Fruit fly (Drosophila melanogaster) whole organism, pupa: ENCODE measurements around the gene pit.

Experiments
- CG10348 ChIP-seq: fragments of 200-800 bp; sonication (Bioruptor generic); IDR thresholded peaks from 2 replicates; pipeline ENCODE4 v1.3.6; 2022; ENCODE audit warnings: missing biosample characterization, missing genetic modification characterization
- CG12605 ChIP-seq: fragments of 200-800 bp; sonication (Bioruptor generic); IDR thresholded peaks from 2 replicates; pipeline ENCODE4 v1.3.6; 2022; ENCODE audit warnings: missing biosample characterization, missing genetic modification characterization
- CG13204 ChIP-seq: fragments of 200-800 bp; sonication (Bioruptor generic); optimal IDR thresholded peaks from 2 replicates; lab custom pipeline; 2018; ENCODE audit warnings: missing biosample characterization, mild to moderate bottlenecking, missing genetic modification characterization, moderate library complexity
- CG14655 ChIP-seq: fragments of 200-800 bp; sonication (Bioruptor generic); optimal IDR thresholded peaks from 3 replicates; lab custom pipeline; 2017; ENCODE audit warnings: mild to moderate bottlenecking, missing biosample characterization, missing genetic modification reagents, missing genetic modification characterization
- CG15710 ChIP-seq: fragments of 200-800 bp; sonication (Bioruptor generic); optimal IDR thresholded peaks from 2 replicates; lab custom pipeline; 2018; ENCODE audit warnings: missing biosample characterization, mild to moderate bottlenecking, missing genetic modification characterization, moderate library complexity
- CG17806 ChIP-seq: fragments of 200-800 bp; sonication (Bioruptor generic); optimal IDR thresholded peaks from 2 replicates; lab custom pipeline; 2018; ENCODE audit warnings: missing biosample characterization, mild to moderate bottlenecking, missing genetic modification characterization, moderate library complexity
- CG32121 ChIP-seq: fragments of 200-800 bp; sonication (Bioruptor generic); IDR thresholded peaks from 2 replicates; pipeline ENCODE4 v1.3.6; 2022; ENCODE audit warnings: missing biosample characterization, missing genetic modification characterization
- CG34367 ChIP-seq: fragments of 200-800 bp; sonication (Bioruptor generic); optimal IDR thresholded peaks from 2 replicates; lab custom pipeline; 2018; ENCODE audit warnings: missing biosample characterization, mild to moderate bottlenecking, missing genetic modification characterization
- CG4496 ChIP-seq: fragments of 200-800 bp; sonication (Bioruptor generic); IDR thresholded peaks from 3 replicates; pipeline ENCODE4 v1.3.6; 2022; ENCODE audit warnings: missing biosample characterization, missing genetic modification characterization
- CG8159 ChIP-seq: fragments of 200-800 bp; sonication (Bioruptor generic); optimal IDR thresholded peaks from 3 replicates; lab custom pipeline; 2018; ENCODE audit warnings: missing biosample characterization, mild to moderate bottlenecking, missing genetic modification characterization, moderate library complexity
- CG8301 ChIP-seq: fragments of 200-800 bp; sonication (Bioruptor generic); optimal IDR thresholded peaks from 2 replicates; lab custom pipeline; 2018; ENCODE audit warnings: missing biosample characterization, mild to moderate bottlenecking, missing genetic modification characterization
- CG9948 ChIP-seq: fragments of 200-800 bp; sonication (Bioruptor generic); optimal IDR thresholded peaks from 2 replicates; lab custom pipeline; 2018; ENCODE audit warnings: missing biosample characterization, mild to moderate bottlenecking, missing genetic modification characterization, moderate library complexity
- D1 ChIP-seq: fragments of 200-800 bp; sonication (Bioruptor generic); optimal IDR thresholded peaks from 2 replicates; lab custom pipeline; 2018; ENCODE audit warnings: missing biosample characterization, mild to moderate bottlenecking, missing genetic modification characterization, moderate library complexity
- EcR ChIP-seq: fragments of 200-800 bp; sonication (Bioruptor generic); optimal IDR thresholded peaks from 3 replicates; lab custom pipeline; 2019; ENCODE audit warnings: missing biosample characterization, missing genetic modification characterization, mild to moderate bottlenecking, moderate library complexity, missing genetic modification reagents
- Ets98B ChIP-seq: fragments of 200-800 bp; sonication (Bioruptor generic); IDR thresholded peaks from 2 replicates; pipeline ENCODE4 v1.3.6; 2022; ENCODE audit warnings: missing biosample characterization, missing genetic modification characterization
- Pif1A ChIP-seq: fragments of 200-800 bp; sonication (Bioruptor generic); optimal IDR thresholded peaks from 3 replicates; lab custom pipeline; 2016; ENCODE audit warnings: missing biosample characterization, missing genetic modification characterization
- Pif1B ChIP-seq: fragments of 200-800 bp; sonication (Bioruptor generic); optimal IDR thresholded peaks from 3 replicates; lab custom pipeline; 2016; ENCODE audit warnings: missing biosample characterization, missing genetic modification characterization
- Snoo ChIP-seq: fragments of 200-800 bp; sonication (Bioruptor generic); optimal IDR thresholded peaks from 3 replicates; lab custom pipeline; 2017; ENCODE audit warnings: missing biosample characterization, mild to moderate bottlenecking, missing genetic modification characterization, inconsistent platforms
- fd96Ca ChIP-seq: fragments of 200-800 bp; sonication (Bioruptor generic); IDR thresholded peaks from 3 replicates; pipeline ENCODE4 v1.3.6; 2022; ENCODE audit warnings: missing biosample characterization, missing genetic modification characterization
- gl ChIP-seq: fragments of 200-800 bp; sonication (Bioruptor generic); optimal IDR thresholded peaks from 2 replicates; lab custom pipeline; 2018; ENCODE audit warnings: missing biosample characterization, mild to moderate bottlenecking, missing genetic modification characterization
- rn ChIP-seq: fragments of 200-800 bp; sonication (Bioruptor generic); IDR thresholded peaks from 2 replicates; pipeline ENCODE4 v1.3.6; 2022; ENCODE audit warnings: missing biosample characterization, missing genetic modification characterization

Gene pit

DNA sequence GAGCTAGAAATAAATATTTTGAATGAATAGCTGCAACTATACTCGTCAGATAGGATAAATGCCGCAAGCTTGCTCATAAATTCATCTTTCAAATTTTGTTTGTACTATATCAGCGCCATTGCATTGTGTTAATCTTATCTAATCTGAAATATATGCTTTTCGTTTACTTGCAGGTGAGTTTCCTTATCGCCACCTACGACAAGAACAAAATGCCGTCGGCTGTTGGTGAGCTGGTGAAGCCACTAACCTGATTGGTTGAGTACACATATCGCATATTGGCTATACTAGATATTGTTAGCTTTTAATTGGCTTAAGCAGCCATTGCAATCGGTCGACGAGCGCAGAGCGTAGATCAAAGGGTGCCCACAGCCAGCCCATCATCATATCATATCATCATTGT, 19.6 kb downstream of the pit start:
- no peak for TF ChIP-seq Pif1A (GFP tag; lab: Kevin White, UChicago)

DNA sequence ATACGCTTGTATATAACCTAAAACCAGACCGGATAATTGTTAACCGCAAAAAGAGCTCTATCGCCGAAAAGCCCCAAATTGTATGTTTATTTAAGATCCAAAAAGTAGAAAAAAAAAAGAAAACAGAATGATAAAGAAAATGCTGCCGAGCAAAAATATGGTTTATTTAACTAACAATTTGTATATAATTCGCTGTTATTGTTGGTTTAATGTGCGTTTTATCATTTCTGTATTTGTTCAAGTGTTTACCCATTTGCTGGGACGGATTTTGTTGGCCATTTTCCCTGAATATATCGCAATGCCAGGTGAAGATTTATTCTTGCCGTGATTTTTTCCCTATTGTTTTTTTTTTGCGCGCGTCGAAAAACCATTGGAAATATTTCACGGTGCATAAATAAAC, 23.0 kb downstream of the pit start:
- TF ChIP-seq Ets98B (no peak), D1 (no peak), Snoo (no peak), Pif1A (GFP tag; lab: Kevin White, UChicago) (no peak), gl (no peak), CG8301 (no peak), CG8159 (no peak), fd96Ca (GFP tag; lab: Robert Waterston, UW) (no peak), CG34367 (tag; lab: Kevin White, UChicago) (no peak), CG32121 (GFP tag; lab: Robert Waterston, UW) (no peak), CG4496 (GFP tag; lab: Robert Waterston, UW) (no peak)
- TF ChIP-seq, all 21 proteins: peak for 0

DNA sequence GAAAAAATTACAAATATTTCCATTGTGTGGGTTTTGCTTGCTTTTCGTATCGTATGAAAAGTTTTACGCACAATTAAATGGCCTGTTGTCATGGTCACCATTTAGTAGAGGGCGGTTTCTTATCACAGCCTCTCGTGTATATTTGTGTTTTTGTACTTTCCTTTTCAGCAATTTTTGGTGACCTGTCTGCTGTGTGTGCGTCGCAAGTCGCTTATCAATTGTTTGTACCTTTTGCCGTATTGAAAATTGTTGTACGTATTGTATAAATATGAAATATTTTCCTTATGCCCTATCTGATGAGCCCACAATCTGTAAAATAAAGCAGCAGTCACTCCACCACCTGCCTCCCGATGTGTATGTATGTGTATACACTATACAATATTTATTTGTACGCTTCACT, 32.3 kb downstream of the pit start:
- no peak for TF ChIP-seq fd96Ca (GFP tag; lab: Robert Waterston, UW)
- peak; percentile 20 for TF ChIP-seq Pif1B
- TF ChIP-seq, all 21 proteins: peak for 1

dm6 chr3R:22067235-22067634, 33.1 kb downstream of the pit start:
- TF ChIP-seq Pif1A (GFP tag; lab: Kevin White, UChicago) (no peak), CG32121 (GFP tag; lab: Robert Waterston, UW) (no peak), Ets98B (no peak), CG17806 (tag; lab: Kevin White, UChicago) (no peak), CG15710 (no peak), CG9948 (no peak), CG4496 (GFP tag; lab: Robert Waterston, UW) (no peak), CG8301 (no peak), Pif1B (no peak), Snoo (no peak), fd96Ca (GFP tag; lab: Robert Waterston, UW) (no peak), CG34367 (tag; lab: Kevin White, UChicago) (no peak), CG14655 (GFP tag; lab: Kevin White, UChicago) (no peak), CG12605 (GFP tag; lab: Robert Waterston, UW) (no peak)

DNA sequence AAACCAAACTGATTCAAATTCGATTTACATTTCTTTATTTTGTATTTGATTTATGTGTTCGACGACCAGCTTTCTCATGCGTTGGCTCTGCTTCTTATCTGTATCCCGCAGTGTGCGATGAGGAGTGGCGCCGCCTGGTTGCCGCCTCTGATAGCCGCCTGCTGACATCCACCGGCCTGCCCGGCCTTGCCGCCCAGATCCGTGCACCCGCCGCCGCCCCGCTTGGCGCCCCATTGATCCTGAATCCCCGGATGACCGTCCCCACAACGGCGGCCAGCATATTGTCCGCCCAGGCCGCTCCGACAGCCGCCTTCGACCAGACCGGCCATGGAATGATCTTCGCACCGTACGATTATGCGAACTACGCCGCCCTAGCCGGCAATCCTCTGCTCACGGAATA, 37.5 kb downstream of the pit start:
- TF ChIP-seq CG8159, result no peak
- TF ChIP-seq gl, result no peak
- no peak for TF ChIP-seq CG4496 (GFP tag; lab: Robert Waterston, UW)
- TF ChIP-seq Ets98B, result no peak
- TF ChIP-seq EcR (GFP tag; lab: Kevin White, UChicago), result no peak
- no peak for TF ChIP-seq CG14655 (GFP tag; lab: Kevin White, UChicago)
- no peak for TF ChIP-seq CG15710
- no peak for TF ChIP-seq Pif1B
- TF ChIP-seq Pif1A (GFP tag; lab: Kevin White, UChicago), result no peak
- TF ChIP-seq D1, result no peak
- TF ChIP-seq CG17806 (tag; lab: Kevin White, UChicago), result no peak

DNA sequence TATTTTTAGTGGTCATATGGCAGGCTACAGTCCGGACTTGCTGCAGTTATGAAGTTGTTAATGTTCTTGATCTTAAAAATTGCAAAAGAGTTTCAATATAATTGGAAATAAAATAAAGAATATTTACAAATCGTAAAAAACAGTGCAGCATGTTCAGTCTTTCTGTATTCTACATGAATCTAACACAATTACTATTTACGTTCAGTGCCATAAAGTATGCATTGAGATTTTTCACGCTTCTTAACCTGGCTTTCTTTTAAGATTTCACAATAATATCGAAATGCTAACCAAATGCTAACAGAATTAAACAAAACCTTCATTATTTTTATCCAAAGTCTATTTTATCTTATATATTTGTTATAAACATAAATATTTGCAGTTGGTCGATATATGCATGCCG, 38.5 kb downstream of the pit start:
- TF ChIP-seq CG15710, result no peak
- no peak for TF ChIP-seq Pif1A (GFP tag; lab: Kevin White, UChicago)
- no peak for TF ChIP-seq fd96Ca (GFP tag; lab: Robert Waterston, UW)
- no peak for TF ChIP-seq CG8301
- no peak for TF ChIP-seq CG13204 (GFP tag; lab: Kevin White, UChicago)
- TF ChIP-seq Pif1B, result no peak
- TF ChIP-seq D1, result no peak
- no peak for TF ChIP-seq CG10348
- TF ChIP-seq CG8159, result no peak
- TF ChIP-seq CG9948, result no peak
- no peak for TF ChIP-seq EcR (GFP tag; lab: Kevin White, UChicago)
- no peak for TF ChIP-seq CG34367 (tag; lab: Kevin White, UChicago)
- TF ChIP-seq CG14655 (GFP tag; lab: Kevin White, UChicago), result no peak
- TF ChIP-seq rn (GFP tag; lab: Robert Waterston, UW), result no peak
- no peak for TF ChIP-seq Ets98B
- TF ChIP-seq CG12605 (GFP tag; lab: Robert Waterston, UW), result no peak

dm6 chr3R:22080161-22080560, 46.1 kb downstream of the pit start, which contains the start of gene CG13408:
CG13408 (plus strand) TSS chr3R:22080382.
- TF ChIP-seq CG13204 (GFP tag; lab: Kevin White, UChicago) (no peak), Ets98B (no peak), CG8159 (no peak), CG17806 (tag; lab: Kevin White, UChicago) (no peak), CG12605 (GFP tag; lab: Robert Waterston, UW) (peak; percentile 67)

- TF ChIP-seq CG32121 (GFP tag; lab: Robert Waterston, UW) (no peak), CG12605 (GFP tag; lab: Robert Waterston, UW) (no peak), rn (GFP tag; lab: Robert Waterston, UW) (no peak), EcR (GFP tag; lab: Kevin White, UChicago) (no peak), fd96Ca (GFP tag; lab: Robert Waterston, UW) (no peak), CG10348 (no peak), gl (no peak), CG8301 (no peak), CG17806 (tag; lab: Kevin White, UChicago) (no peak), Pif1B (no peak), D1 (no peak), CG14655 (GFP tag; lab: Kevin White, UChicago) (no peak), Snoo (no peak), CG8159 (no peak), CG9948 (no peak), CG15710 (no peak), Pif1A (GFP tag; lab: Kevin White, UChicago) (no peak)
Measured at dm6 chr3R:22086297-22086696, 52.2 kb downstream of the pit start, which contains the start of gene BomT3. BomT3 (minus strand) TSS chr3R:22086397.
